Fruit fly (Drosophila melanogaster): ENCODE results near the gene CG31678.

CG31678 gene

DNA sequence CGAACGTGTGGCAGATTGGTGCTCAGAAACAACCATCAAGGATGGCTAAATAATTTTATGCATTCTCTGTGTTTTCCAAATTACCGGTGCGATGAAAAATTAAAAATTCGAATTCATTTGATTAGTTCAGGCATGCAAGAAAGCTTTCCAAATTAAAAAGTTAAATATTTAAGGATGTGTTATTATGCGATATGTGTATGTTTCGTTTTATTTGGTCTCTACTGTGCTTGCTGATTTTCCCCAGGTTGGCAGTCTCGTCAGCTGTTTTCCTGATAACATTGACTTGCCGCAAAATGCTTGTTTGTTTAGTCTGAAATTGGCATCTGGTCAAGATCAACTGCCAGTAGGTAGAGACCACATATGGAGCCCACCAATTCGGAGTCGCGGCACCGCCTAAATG, 25.9 kb downstream of the CG31678 start, which contains the start of gene CG2611 (continued):
- TF ChIP-seq CG6683 (GFP tag; optimal IDR thresholded peaks at IDR 0.05) (no peak), caup (GFP tag; optimal IDR thresholded peaks at IDR 0.05; ENCODE audit: severe bottlenecking) (peak; percentile 12), CG1792 (GFP tag; optimal IDR thresholded peaks at IDR 0.05) (no peak), HLH3B (GFP tag; IDR thresholded peaks at IDR 0.05) (0 out of 2 replicates have a peak, but pooled peaks have one; percentile 29), tup (GFP tag; optimal IDR thresholded peaks at IDR 0.05) (peak; percentile 19), eve (GFP tag; optimal IDR thresholded peaks at IDR 0.05) (no peak), Trl (optimal IDR thresholded peaks at IDR 0.05) (no peak), Trl (GFP tag; optimal IDR thresholded peaks at IDR 0.05) (peak; percentile 71), CG11723 (GFP tag; optimal IDR thresholded peaks at IDR 0.05) (no peak), CG15514 (GFP tag; optimal IDR thresholded peaks at IDR 0.05) (peak; percentile 74), br (optimal IDR thresholded peaks at IDR 0.05) (no peak), hth (optimal IDR thresholded peaks at IDR 0.05) (no peak), pb (GFP tag; optimal IDR thresholded peaks at IDR 0.05) (no peak), tgo (GFP tag; IDR thresholded peaks at IDR 0.05) (peak; percentile 42; the same call in 1 of the 3 replicates), CG3847 (GFP tag; IDR thresholded peaks at IDR 0.05) (peak; percentile 67), peb (GFP tag; IDR thresholded peaks at IDR 0.05) (no peak), nerfin-2 (GFP tag; IDR thresholded peaks at IDR 0.05; ENCODE audit: partially characterized antibody) (no peak), CG2712 (tag; optimal IDR thresholded peaks at IDR 0.05) (peak; percentile 57), CG6654 (GFP tag; optimal IDR thresholded peaks at IDR 0.05) (no peak), Antp (GFP tag; optimal IDR thresholded peaks at IDR 0.05) (peak; percentile 56), pros (GFP tag; optimal IDR thresholded peaks at IDR 0.05) (no peak), ewg (GFP tag; optimal IDR thresholded peaks at IDR 0.05) (no peak), ac (GFP tag; optimal IDR thresholded peaks at IDR 0.05) (no peak), bowl (GFP tag; IDR thresholded peaks at IDR 0.05) (no peak), CG43689 (GFP tag; IDR thresholded peaks at IDR 0.05) (0 out of 2 replicates have a peak, but pooled peaks have one; percentile 33), Doc2 (GFP tag; IDR thresholded peaks at IDR 0.05) (no peak), CG14710 (tag; optimal IDR thresholded peaks at IDR 0.05) (peak; percentile 31), CG14014 (GFP tag; IDR thresholded peaks at IDR 0.05) (peak; percentile 60), fd102C (GFP tag; optimal IDR thresholded peaks at IDR 0.05) (no peak), fd3F (GFP tag; optimal IDR thresholded peaks at IDR 0.05) (peak; percentile 15), Pdp1 (GFP tag; optimal IDR thresholded peaks at IDR 0.05) (peak; percentile 58 to 59), HmgZ (tag; optimal IDR thresholded peaks at IDR 0.05) (peak; percentile 67), H15 (GFP tag; IDR thresholded peaks at IDR 0.05) (peak; percentile 8; the same call in 1 of the 3 replicates), CG4707 (GFP tag; optimal IDR thresholded peaks at IDR 0.05) (no peak), Blimp-1 (GFP tag; optimal IDR thresholded peaks at IDR 0.05) (no peak), Doc3 (GFP tag; IDR thresholded peaks at IDR 0.05; ENCODE audit: partially characterized antibody) (no peak), Lim3 (GFP tag; IDR thresholded peaks at IDR 0.05) (no peak), dysf (GFP tag; IDR thresholded peaks at IDR 0.05) (0 out of 3 replicates have a peak, but pooled peaks have one; percentile 44), Atf-2 (GFP tag; optimal IDR thresholded peaks at IDR 0.05) (peak; percentile 47), zen (tag; optimal IDR thresholded peaks at IDR 0.05) (no peak), gcm2 (GFP tag; optimal IDR thresholded peaks at IDR 0.05) (no peak), CG8281 (tag; optimal IDR thresholded peaks at IDR 0.05) (no peak), Hr3 (GFP tag; optimal IDR thresholded peaks at IDR 0.05) (peak; percentile 37), CG10147 (GFP tag; optimal IDR thresholded peaks at IDR 0.05) (peak; percentile 32), NC2β (GFP tag; optimal IDR thresholded peaks at IDR 0.05) (peak; percentile 39), fu2 (GFP tag; optimal IDR thresholded peaks at IDR 0.05) (peak; percentile 41), Rx (GFP tag; IDR thresholded peaks at IDR 0.05) (no peak), CG3163 (GFP tag; optimal IDR thresholded peaks at IDR 0.05) (no peak), al (GFP tag; IDR thresholded peaks at IDR 0.05) (peak; percentile 49; the same call in 1 of the 2 replicates), kah (GFP tag; optimal IDR thresholded peaks at IDR 0.05) (no peak), Nf-YB (GFP tag; optimal IDR thresholded peaks at IDR 0.05) (no peak), CG1647 (GFP tag; optimal IDR thresholded peaks at IDR 0.05) (peak; percentile 40)

Measured in whole organism, embryonic.